Worm (Caenorhabditis elegans): ENCODE results near the gene W02D7.5.

DNA sequence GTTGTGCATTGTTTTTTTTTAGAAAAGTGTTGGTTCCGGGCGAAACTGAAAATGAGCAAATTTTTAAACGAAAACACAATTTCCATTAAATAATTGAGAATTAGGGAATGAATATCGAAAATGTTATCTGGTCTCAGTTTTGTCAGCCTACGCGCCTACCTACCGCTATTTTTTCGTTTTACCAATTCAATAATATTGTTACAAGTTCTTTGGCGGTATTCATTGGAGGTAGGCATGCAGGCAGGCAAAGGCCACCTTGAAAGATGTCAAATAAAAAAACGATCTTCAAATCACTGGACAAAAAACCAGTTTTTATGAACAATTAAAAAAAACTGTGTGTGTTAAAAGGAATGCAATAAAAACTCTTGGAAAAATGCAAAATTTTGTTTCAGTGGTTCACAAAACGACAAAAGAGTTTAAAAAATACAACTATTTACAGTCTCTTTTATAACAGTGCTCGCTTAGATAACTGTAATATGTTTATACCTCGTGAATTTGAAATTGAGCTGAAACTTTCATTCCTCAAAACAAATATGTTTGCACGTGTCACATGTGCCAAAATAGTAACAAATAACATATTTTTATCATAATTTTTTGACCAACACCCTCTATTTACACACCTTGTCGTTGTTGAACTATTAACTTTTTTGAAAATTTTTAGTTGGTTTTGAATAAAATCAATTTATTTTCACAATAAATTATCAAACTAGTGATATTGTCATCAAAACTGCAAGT lies 5.6 kb upstream of the W02D7.5 start, which contains the start of gene W02D7.11:
- no peak for TF ChIP-seq W03F9.2 (tag; optimal IDR thresholded peaks at IDR 0.05)
- TF ChIP-seq him-1 (tag; optimal IDR thresholded peaks at IDR 0.05), result no peak

Data from whole organism, L4/young adult.